Worm (Caenorhabditis elegans) whole organism, mixed stage, embryonic: Measurements from ENCODE around the gene C18E9.8.

Experiments used
- M03D4.4 ChIP-seq: sonication (generic microtip); optimal IDR thresholded peaks from 2 replicates; lab custom pipeline; 2017; ENCODE audit warnings: mild to moderate bottlenecking, missing genetic modification characterization, missing compliant biosample characterization
- blmp-1 ChIP-seq: fragments of 150-350 bp; optimal IDR thresholded peaks from 2 replicates; lab custom pipeline; 2014; ENCODE audit warnings: missing biosample characterization, missing genetic modification characterization
- ceh-39 ChIP-seq: fragments of 150-350 bp; optimal IDR thresholded peaks from 2 replicates; lab custom pipeline; 2014; ENCODE audit warnings: missing biosample characterization, missing genetic modification characterization
- ceh-43 ChIP-seq: fragments of 200-800 bp; sonication (Bioruptor generic); optimal IDR thresholded peaks from 2 replicates; lab custom pipeline; 2018; ENCODE audit warnings: mild to moderate bottlenecking, missing genetic modification characterization, moderate library complexity, missing compliant biosample characterization
- ceh-83 ChIP-seq: fragments of 200-800 bp; sonication (Bioruptor generic); optimal IDR thresholded peaks from 2 replicates; lab custom pipeline; 2018; ENCODE audit warnings: mild to moderate bottlenecking, missing genetic modification characterization, missing compliant biosample characterization
- ces-1 ChIP-seq: fragments of 150-350 bp; optimal IDR thresholded peaks from 2 replicates; lab custom pipeline; 2014; ENCODE audit warnings: missing biosample characterization, missing genetic modification reagents, missing genetic modification characterization
- cnd-1 ChIP-seq: fragments of 200-800 bp; sonication (Bioruptor generic); optimal IDR thresholded peaks from 2 replicates; lab custom pipeline; 2018; ENCODE audit warnings: mild to moderate bottlenecking, missing genetic modification characterization, missing compliant biosample characterization
- drap-1 ChIP-seq: fragments of 200-800 bp; sonication (Bioruptor generic); optimal IDR thresholded peaks from 3 replicates; lab custom pipeline; 2018; ENCODE audit warnings: mild to moderate bottlenecking, missing genetic modification characterization, missing compliant biosample characterization
- elt-1 ChIP-seq: sonication (generic microtip); optimal IDR thresholded peaks from 2 replicates; lab custom pipeline; 2017; ENCODE audit warnings: missing genetic modification characterization, mild to moderate bottlenecking, missing compliant biosample characterization, antibody characterized with exemption, moderate library complexity, borderline replicate concordance; ENCODE audit not compliant: insufficient read depth
- elt-3 ChIP-seq: fragments of 150-350 bp; optimal IDR thresholded peaks from 2 replicates; lab custom pipeline; 2014; ENCODE audit warnings: missing biosample characterization, missing genetic modification characterization
- flh-1 ChIP-seq: fragments of 200-800 bp; sonication (Bioruptor generic); optimal IDR thresholded peaks from 2 replicates; lab custom pipeline; 2018; ENCODE audit warnings: mild to moderate bottlenecking, missing genetic modification characterization, moderate library complexity, missing compliant biosample characterization
- ham-2 ChIP-seq: fragments of 200-800 bp; sonication (Bioruptor generic); optimal IDR thresholded peaks from 2 replicates; lab custom pipeline; 2018; ENCODE audit warnings: mild to moderate bottlenecking, missing genetic modification characterization, missing compliant biosample characterization
- hlh-1 ChIP-seq: fragments of 150-350 bp; optimal IDR thresholded peaks from 2 replicates; lab custom pipeline; 2014; ENCODE audit warnings: missing biosample characterization, missing genetic modification reagents, missing genetic modification characterization
- lin-13 ChIP-seq: fragments of 150-350 bp; optimal IDR thresholded peaks from 2 replicates; lab custom pipeline; 2014; ENCODE audit warnings: missing biosample characterization, missing genetic modification characterization
- lin-32 ChIP-seq: fragments of 200-800 bp; sonication (Bioruptor generic); optimal IDR thresholded peaks from 2 replicates; lab custom pipeline; 2018; ENCODE audit warnings: mild to moderate bottlenecking, missing genetic modification characterization, missing compliant biosample characterization
- lsy-2 ChIP-seq: fragments of 150-350 bp; optimal IDR thresholded peaks from 2 replicates; lab custom pipeline; 2014; ENCODE audit warnings: missing biosample characterization, missing genetic modification characterization
- mab-5 ChIP-seq: fragments of 150-350 bp; optimal IDR thresholded peaks from 2 replicates; lab custom pipeline; 2014; ENCODE audit warnings: missing biosample characterization, missing genetic modification characterization
- mep-1 ChIP-seq: fragments of 150-350 bp; optimal IDR thresholded peaks from 2 replicates; lab custom pipeline; 2017; ENCODE audit warnings: missing biosample characterization, missing genetic modification reagents, missing genetic modification characterization, inconsistent platforms
- mls-2 ChIP-seq: sonication (generic microtip); optimal IDR thresholded peaks from 2 replicates; lab custom pipeline; 2016; ENCODE audit warnings: mild to moderate bottlenecking, missing genetic modification characterization, moderate library complexity, missing compliant biosample characterization
- nhr-12 ChIP-seq: fragments of 150-350 bp; optimal IDR thresholded peaks from 2 replicates; lab custom pipeline; 2014; ENCODE audit warnings: missing biosample characterization, missing genetic modification characterization
- nhr-2 ChIP-seq: fragments of 150-350 bp; optimal IDR thresholded peaks from 2 replicates; lab custom pipeline; 2014; ENCODE audit warnings: missing biosample characterization, missing genetic modification characterization
- nhr-237 ChIP-seq: fragments of 150-350 bp; optimal IDR thresholded peaks from 2 replicates; lab custom pipeline; 2014; ENCODE audit warnings: missing biosample characterization, missing genetic modification characterization
- nhr-28 ChIP-seq: fragments of 150-350 bp; optimal IDR thresholded peaks from 2 replicates; lab custom pipeline; 2014; ENCODE audit warnings: missing biosample characterization, missing genetic modification characterization
- pha-4 ChIP-seq: fragments of 150-350 bp; optimal IDR thresholded peaks from 2 replicates; lab custom pipeline; 2018; ENCODE audit warnings: missing biosample characterization, missing genetic modification reagents, missing genetic modification characterization
- sem-2 ChIP-seq: fragments of 200-800 bp; sonication (Bioruptor generic); optimal IDR thresholded peaks from 2 replicates; lab custom pipeline; 2018; ENCODE audit warnings: mild to moderate bottlenecking, missing genetic modification characterization, missing compliant biosample characterization
- snpc-4 ChIP-seq: fragments of 150-350 bp; optimal IDR thresholded peaks from 2 replicates; lab custom pipeline; 2014; ENCODE audit warnings: missing biosample characterization, missing genetic modification characterization
- tbx-8 ChIP-seq: fragments of 200-800 bp; sonication (Bioruptor generic); optimal IDR thresholded peaks from 2 replicates; lab custom pipeline; 2018; ENCODE audit warnings: mild to moderate bottlenecking, missing genetic modification characterization, moderate library complexity, missing compliant biosample characterization
- unc-120 ChIP-seq: sonication (generic microtip); optimal IDR thresholded peaks from 2 replicates; lab custom pipeline; 2017; ENCODE audit warnings: missing genetic modification characterization, missing compliant biosample characterization; ENCODE audit not compliant: poor library complexity, severe bottlenecking
- unc-39 ChIP-seq: fragments of 150-350 bp; optimal IDR thresholded peaks from 2 replicates; lab custom pipeline; 2014; ENCODE audit warnings: missing biosample characterization, missing genetic modification characterization
- unc-62 ChIP-seq: fragments of 150-350 bp; optimal IDR thresholded peaks from 2 replicates; lab custom pipeline; 2014; ENCODE audit warnings: missing biosample characterization, missing genetic modification reagents, missing genetic modification characterization
- zip-8 ChIP-seq: fragments of 150-350 bp; optimal IDR thresholded peaks from 2 replicates; lab custom pipeline; 2014; ENCODE audit warnings: missing biosample characterization, missing genetic modification characterization
- ztf-11 ChIP-seq: fragments of 150-350 bp; optimal IDR thresholded peaks from 2 replicates; lab custom pipeline; 2014; ENCODE audit warnings: missing biosample characterization, missing genetic modification characterization

Gene C18E9.8

DNA sequence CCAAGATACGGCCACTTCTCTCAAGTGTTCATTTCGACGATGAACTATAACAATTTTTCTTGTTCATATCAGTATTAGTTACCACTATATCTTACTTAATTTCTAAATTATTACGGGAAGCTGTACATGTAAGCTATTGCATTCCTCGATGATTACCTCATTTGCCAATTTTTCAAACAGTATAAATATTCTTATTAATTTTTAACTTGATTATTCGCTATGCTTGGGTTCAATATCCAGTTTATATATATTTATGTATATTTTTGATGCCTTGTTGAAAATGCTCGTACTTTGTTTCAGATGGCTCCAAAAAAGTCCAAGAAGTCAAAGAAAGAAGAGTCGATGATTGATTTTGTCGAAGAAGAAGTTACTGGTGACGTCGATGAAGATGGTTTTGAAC lies 6.5 kb upstream of the C18E9.8 start, which contains the start of gene F44G4.1:
F44G4.1 (plus strand) TSS at position 301 of the 400 bp plus-strand sequence.
- TF ChIP-seq mls-2 (tag; lab: Kevin White, UChicago) (no peak), pha-4 (no peak), hlh-1 (tag; lab: Kevin White, UChicago) (no peak), zip-8 (tag; lab: Kevin White, UChicago) (no peak), M03D4.4 (tag; lab: Kevin White, UChicago) (no peak), lin-32 (GFP tag; lab: Kevin White, UChicago) (no peak), ceh-83 (no peak), tbx-8 (no peak), unc-39 (no peak)
- TF ChIP-seq, all 35 proteins: peak for 0

DNA sequence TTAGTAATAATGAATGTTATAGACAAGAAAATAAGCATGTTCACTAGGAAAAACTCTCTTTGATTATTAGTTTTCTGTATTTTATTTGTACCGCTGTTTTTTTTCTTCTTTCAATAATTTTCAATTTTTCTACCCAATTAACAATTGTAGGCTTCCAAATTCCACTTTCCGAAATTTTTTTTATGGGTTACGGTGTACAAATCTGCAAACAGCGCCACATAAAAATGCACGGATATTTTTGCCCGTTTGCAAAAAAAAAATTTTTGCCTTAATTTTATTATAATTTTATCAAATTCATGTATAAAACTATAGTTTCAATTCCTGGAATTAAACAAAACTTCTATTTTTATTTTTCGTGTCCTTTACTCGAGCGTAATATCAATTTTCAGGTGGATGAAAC lies 4.9 kb upstream of the C18E9.8 start, which contains the start of gene ooc-5:
ooc-5 (plus strand) TSS at position 381 of the 400 bp plus-strand sequence.
- TF ChIP-seq ceh-39 (tag; lab: Kevin White, UChicago) (no peak), ces-1 (GFP tag; lab: Kevin White, UChicago) (peak; percentile 19), lsy-2 (tag; lab: Kevin White, UChicago) (peak; percentile 93)

DNA sequence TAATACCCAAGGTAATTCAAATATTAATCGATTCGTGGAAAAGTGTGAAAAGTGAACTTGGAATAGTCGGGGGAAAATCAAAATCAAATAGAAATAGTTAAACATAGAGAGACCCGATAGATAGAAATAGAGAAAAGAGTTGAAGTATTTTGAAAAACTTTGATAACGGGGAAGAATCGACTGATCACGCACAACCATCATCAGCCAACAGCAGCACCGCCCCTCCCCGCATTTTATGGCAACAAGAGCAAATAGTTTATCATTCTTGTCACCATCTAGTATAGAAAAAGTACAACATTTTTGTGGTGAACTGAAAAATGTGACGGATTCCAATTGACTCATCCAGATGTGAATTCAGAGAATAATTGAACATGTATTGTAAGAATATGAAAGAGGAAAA lies 3.7 kb upstream of the C18E9.8 start:
- TF ChIP-seq mls-2 (tag; lab: Kevin White, UChicago), result no peak
- no peak for TF ChIP-seq elt-3
- TF ChIP-seq mab-5 (tag; lab: Kevin White, UChicago), result no peak
- TF ChIP-seq flh-1 (GFP tag; lab: Kevin White, UChicago), result no peak
- no peak for TF ChIP-seq nhr-28
- no peak for TF ChIP-seq ceh-39 (tag; lab: Kevin White, UChicago)
- TF ChIP-seq lin-13 (tag; lab: Kevin White, UChicago), result no peak
- TF ChIP-seq lsy-2 (tag; lab: Kevin White, UChicago), result no peak
- TF ChIP-seq unc-120, result no peak
- TF ChIP-seq ceh-83, result no peak
- TF ChIP-seq snpc-4 (tag; lab: Kevin White, UChicago), result no peak
- no peak for TF ChIP-seq cnd-1 (tag; lab: Kevin White, UChicago)
- no peak for TF ChIP-seq hlh-1 (tag; lab: Kevin White, UChicago)
- TF ChIP-seq nhr-12, result no peak
- TF ChIP-seq nhr-2 (tag; lab: Kevin White, UChicago), result no peak
- TF ChIP-seq drap-1 (GFP tag; lab: Kevin White, UChicago), result no peak
- no peak for TF ChIP-seq zip-8 (tag; lab: Kevin White, UChicago)
- no peak for TF ChIP-seq ceh-43
- TF ChIP-seq nhr-237 (tag; lab: Kevin White, UChicago), result no peak

DNA sequence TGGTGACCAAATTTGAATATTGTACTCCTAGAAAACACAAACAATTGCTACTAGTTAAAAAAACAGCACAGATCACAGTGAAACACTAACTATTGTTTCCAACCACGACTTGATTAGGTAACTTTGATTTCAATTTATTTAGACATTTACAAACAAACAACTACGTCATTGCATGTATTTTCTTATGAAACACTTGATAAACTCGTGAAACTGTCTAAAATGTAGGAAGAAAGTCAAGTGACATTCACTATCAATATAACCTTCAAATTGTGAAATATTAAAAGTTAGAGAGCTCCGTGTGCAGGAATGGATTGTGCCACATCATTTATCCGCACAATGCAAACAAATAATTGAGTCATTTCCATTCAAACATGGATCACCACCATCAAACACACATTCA lies 2.4 kb upstream of the C18E9.8 start:
- TF ChIP-seq lin-32 (GFP tag; lab: Kevin White, UChicago), result no peak
- TF ChIP-seq blmp-1 (tag; lab: Kevin White, UChicago), result no peak

DNA sequence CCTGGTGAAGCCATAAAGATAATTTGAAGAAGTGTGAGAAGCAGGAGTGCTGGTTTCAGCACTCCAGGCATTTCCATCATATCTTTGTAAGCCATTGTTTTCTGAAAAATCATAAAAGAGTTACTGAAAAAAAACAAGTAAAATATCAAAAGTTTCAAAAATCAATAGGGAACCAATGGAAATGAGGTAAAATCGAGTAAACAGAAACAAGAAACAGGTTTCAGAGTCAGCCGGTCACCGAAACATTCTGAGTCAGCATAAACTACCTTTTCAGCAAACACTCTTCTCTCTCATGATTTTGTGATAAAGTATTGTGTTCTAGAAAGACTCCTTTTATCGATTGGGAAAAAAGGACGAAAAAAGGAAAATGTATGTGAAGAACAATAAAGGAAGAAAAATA lies 1.6 kb upstream of the C18E9.8 start, which contains the start of gene C18E9.9:
C18E9.9 (minus strand) TSS at position 101 of the 400 bp plus-strand sequence.
- TF ChIP-seq lin-13 (tag; lab: Kevin White, UChicago), result no peak
- no peak for TF ChIP-seq drap-1 (GFP tag; lab: Kevin White, UChicago)
- no peak for TF ChIP-seq pha-4
- TF ChIP-seq hlh-1 (tag; lab: Kevin White, UChicago), result no peak
- no peak for TF ChIP-seq unc-120
- TF ChIP-seq nhr-2 (tag; lab: Kevin White, UChicago), result no peak
- no peak for TF ChIP-seq sem-2 (GFP tag; lab: Kevin White, UChicago)
- no peak for TF ChIP-seq lin-32 (GFP tag; lab: Kevin White, UChicago)
- TF ChIP-seq elt-1 (tag; lab: Kevin White, UChicago), result no peak
- no peak for TF ChIP-seq mep-1 (tag; lab: Kevin White, UChicago)
- no peak for TF ChIP-seq snpc-4 (tag; lab: Kevin White, UChicago)
- no peak for TF ChIP-seq unc-62 (GFP tag; lab: Kevin White, UChicago)

DNA sequence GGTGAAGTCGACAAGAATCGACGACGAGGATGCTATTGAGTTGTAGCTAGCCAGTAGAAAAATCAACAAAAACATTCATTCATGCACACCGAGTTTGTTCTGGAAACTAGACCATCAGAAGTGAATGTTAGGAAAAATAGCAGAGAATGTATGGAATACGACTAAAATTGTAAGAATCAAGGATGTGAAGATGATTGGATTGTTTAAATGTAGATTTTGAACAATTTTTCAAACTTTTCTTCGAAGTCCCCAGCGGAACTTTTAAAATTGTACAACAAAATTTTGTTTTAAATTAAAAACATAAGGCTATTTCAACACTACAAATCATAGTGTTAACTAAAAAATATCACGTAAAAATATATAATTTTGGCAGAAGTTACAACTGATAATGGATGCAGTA lies 5.2 kb downstream of the C18E9.8 start, which contains the start of gene C18E9.7:
C18E9.7 (minus strand) TSS at position 101 of the 400 bp plus-strand sequence.
- no peak for TF ChIP-seq mab-5 (tag; lab: Kevin White, UChicago)
- no peak for TF ChIP-seq nhr-237 (tag; lab: Kevin White, UChicago)
- no peak for TF ChIP-seq ceh-83
- TF ChIP-seq zip-8 (tag; lab: Kevin White, UChicago), result no peak
- TF ChIP-seq mls-2 (tag; lab: Kevin White, UChicago), result no peak
- no peak for TF ChIP-seq flh-1 (GFP tag; lab: Kevin White, UChicago)
- TF ChIP-seq snpc-4 (tag; lab: Kevin White, UChicago), result no peak
- no peak for TF ChIP-seq M03D4.4 (tag; lab: Kevin White, UChicago)
- TF ChIP-seq ceh-39 (tag; lab: Kevin White, UChicago), result no peak
- TF ChIP-seq hlh-1 (tag; lab: Kevin White, UChicago), result no peak
- no peak for TF ChIP-seq ham-2 (GFP tag; lab: Kevin White, UChicago)
- TF ChIP-seq drap-1 (GFP tag; lab: Kevin White, UChicago), result no peak
- no peak for TF ChIP-seq nhr-28
- no peak for TF ChIP-seq unc-39
- TF ChIP-seq ztf-11 (tag; lab: Kevin White, UChicago), result no peak
- no peak for TF ChIP-seq ceh-43
- TF ChIP-seq ces-1 (GFP tag; lab: Kevin White, UChicago), result no peak
- TF ChIP-seq cnd-1 (tag; lab: Kevin White, UChicago), result no peak
- TF ChIP-seq, all 35 proteins: peak for 0
